Worm (Caenorhabditis elegans) whole organism, L2 larva: Measurements from ENCODE around the gene srh-5.

Experiments
- C34F6.9 ChIP-seq: fragments of 150-350 bp; optimal IDR thresholded peaks from 2 replicates; lab custom pipeline; 2014; ENCODE audit warnings: missing biosample characterization, missing genetic modification characterization
- R02D3.7 ChIP-seq: fragments of 150-350 bp; optimal IDR thresholded peaks from 2 replicates; lab custom pipeline; 2014; ENCODE audit warnings: missing biosample characterization, missing genetic modification characterization
- Y55F3AM.14 ChIP-seq: fragments of 200-800 bp; sonication (Bioruptor generic); optimal IDR thresholded peaks from 2 replicates; lab custom pipeline; 2018; ENCODE audit warnings: mild to moderate bottlenecking, missing genetic modification characterization, missing compliant biosample characterization
- ZK546.5 ChIP-seq: sonication (generic microtip); optimal IDR thresholded peaks from 2 replicates; lab custom pipeline; 2017; ENCODE audit warnings: missing biosample characterization, missing genetic modification characterization
- alr-1 ChIP-seq: fragments of 150-350 bp; optimal IDR thresholded peaks from 2 replicates; lab custom pipeline; 2014; ENCODE audit warnings: missing biosample characterization, missing genetic modification characterization
- aly-2 ChIP-seq: fragments of 150-350 bp; optimal IDR thresholded peaks from 2 replicates; lab custom pipeline; 2014; ENCODE audit warnings: missing biosample characterization, missing genetic modification characterization
- blmp-1 ChIP-seq: sonication (generic microtip); optimal IDR thresholded peaks from 2 replicates; lab custom pipeline; 2017; ENCODE audit warnings: missing genetic modification characterization, mild to moderate bottlenecking, missing compliant biosample characterization, antibody characterized with exemption, moderate library complexity; ENCODE audit not compliant: insufficient read depth
- ceh-82 ChIP-seq: fragments of 150-350 bp; optimal IDR thresholded peaks from 2 replicates; lab custom pipeline; 2014; ENCODE audit warnings: missing biosample characterization, missing genetic modification characterization
- crh-2 ChIP-seq: sonication (generic microtip); optimal IDR thresholded peaks from 2 replicates; lab custom pipeline; 2017; ENCODE audit warnings: missing biosample characterization, missing genetic modification characterization
- dmd-4 ChIP-seq: sonication (generic microtip); optimal IDR thresholded peaks from 2 replicates; lab custom pipeline; 2017; ENCODE audit warnings: missing biosample characterization, missing genetic modification characterization
- egl-27 ChIP-seq: sonication (generic microtip); optimal IDR thresholded peaks from 3 replicates; lab custom pipeline; 2017; ENCODE audit warnings: missing biosample characterization, missing genetic modification reagents, missing genetic modification characterization
- elt-1 ChIP-seq: fragments of 150-350 bp; optimal IDR thresholded peaks from 2 replicates; lab custom pipeline; 2014; ENCODE audit warnings: missing biosample characterization, missing genetic modification characterization
- elt-3 ChIP-seq: sonication (generic microtip); optimal IDR thresholded peaks from 2 replicates; lab custom pipeline; 2017; ENCODE audit warnings: missing biosample characterization, missing genetic modification characterization
- fos-1 ChIP-seq: fragments of 150-350 bp; optimal IDR thresholded peaks from 2 replicates; lab custom pipeline; 2014; ENCODE audit warnings: missing biosample characterization, missing genetic modification characterization
- gmeb-1 ChIP-seq: fragments of 150-350 bp; optimal IDR thresholded peaks from 2 replicates; lab custom pipeline; 2014; ENCODE audit warnings: missing biosample characterization, missing genetic modification characterization
- lin-11 ChIP-seq: fragments of 150-350 bp; sonication (generic microtip); optimal IDR thresholded peaks from 2 replicates; lab custom pipeline; 2014; ENCODE audit warnings: missing biosample characterization, missing genetic modification characterization, inconsistent platforms, mixed read lengths
- lin-13 ChIP-seq: fragments of 150-350 bp; optimal IDR thresholded peaks from 2 replicates; lab custom pipeline; 2014; ENCODE audit warnings: missing biosample characterization, missing genetic modification reagents, missing genetic modification characterization
- lin-39 ChIP-seq: fragments of 150-350 bp; optimal IDR thresholded peaks from 2 replicates; lab custom pipeline; 2014; ENCODE audit warnings: missing biosample characterization, missing genetic modification reagents, missing genetic modification characterization
- lsy-2 ChIP-seq, 2 experiments: fragments of 150-350 bp in 1 of 2; sonication (generic microtip) in 1 of 2; optimal IDR thresholded peaks; 2 replicates each; lab custom pipeline; 2014 to 2017; ENCODE audit warnings: missing biosample characterization in 2 of 2, missing genetic modification characterization in 2 of 2
- mab-5 ChIP-seq: fragments of 150-350 bp; optimal IDR thresholded peaks from 2 replicates; lab custom pipeline; 2014; ENCODE audit warnings: missing biosample characterization, missing genetic modification characterization
- mdl-1 ChIP-seq, 2 experiments: fragments of 150-350 bp in 1 of 2; sonication (generic microtip) in 1 of 2; optimal IDR thresholded peaks; 2 replicates each; lab custom pipeline; 2017; ENCODE audit warnings: missing biosample characterization in 2 of 2, missing genetic modification characterization in 2 of 2
- nhr-10 ChIP-seq: sonication (generic microtip); optimal IDR thresholded peaks from 2 replicates; lab custom pipeline; 2017; ENCODE audit warnings: missing biosample characterization, missing genetic modification characterization
- nhr-11 ChIP-seq: fragments of 150-350 bp; optimal IDR thresholded peaks from 2 replicates; lab custom pipeline; 2014; ENCODE audit warnings: missing biosample characterization, missing genetic modification characterization
- nhr-12 ChIP-seq: fragments of 150-350 bp; optimal IDR thresholded peaks from 2 replicates; lab custom pipeline; 2014; ENCODE audit warnings: missing biosample characterization, missing genetic modification characterization
- nhr-129 ChIP-seq: fragments of 150-350 bp; optimal IDR thresholded peaks from 2 replicates; lab custom pipeline; 2014; ENCODE audit warnings: missing biosample characterization, missing genetic modification characterization
- nhr-23 ChIP-seq: fragments of 150-350 bp; optimal IDR thresholded peaks from 2 replicates; lab custom pipeline; 2014; ENCODE audit warnings: missing biosample characterization, missing genetic modification reagents, missing genetic modification characterization
- nhr-237 ChIP-seq: fragments of 150-350 bp; optimal IDR thresholded peaks from 2 replicates; lab custom pipeline; 2014; ENCODE audit warnings: missing biosample characterization, missing genetic modification characterization
- nhr-25 ChIP-seq: fragments of 150-350 bp; sonication (generic microtip); optimal IDR thresholded peaks from 3 replicates; lab custom pipeline; 2014; ENCODE audit warnings: missing biosample characterization, missing genetic modification characterization
- nhr-6 ChIP-seq: fragments of 150-350 bp; optimal IDR thresholded peaks from 2 replicates; lab custom pipeline; 2014; ENCODE audit warnings: missing biosample characterization, missing genetic modification characterization
- sem-4 ChIP-seq: fragments of 150-350 bp; optimal IDR thresholded peaks from 2 replicates; lab custom pipeline; 2014; ENCODE audit warnings: missing biosample characterization, missing genetic modification reagents, missing genetic modification characterization
- skn-1 ChIP-seq: sonication (generic microtip); optimal IDR thresholded peaks from 2 replicates; lab custom pipeline; 2017; ENCODE audit warnings: missing biosample characterization, missing genetic modification characterization
- sma-3 ChIP-seq: sonication (generic microtip); optimal IDR thresholded peaks from 2 replicates; lab custom pipeline; 2016; ENCODE audit warnings: missing genetic modification reagents, missing genetic modification characterization, missing compliant biosample characterization
- snpc-4 ChIP-seq: fragments of 150-350 bp; optimal IDR thresholded peaks from 2 replicates; lab custom pipeline; 2014; ENCODE audit warnings: missing biosample characterization, missing genetic modification characterization
- unc-55 ChIP-seq: fragments of 150-350 bp; sonication (generic microtip); optimal IDR thresholded peaks from 3 replicates; lab custom pipeline; 2014; ENCODE audit warnings: missing biosample characterization, missing genetic modification reagents, missing genetic modification characterization
- unc-62 ChIP-seq: fragments of 150-350 bp; optimal IDR thresholded peaks from 2 replicates; lab custom pipeline; 2014; ENCODE audit warnings: missing biosample characterization, missing genetic modification reagents, missing genetic modification characterization
- zag-1 ChIP-seq: fragments of 150-350 bp; optimal IDR thresholded peaks from 2 replicates; lab custom pipeline; 2014; ENCODE audit warnings: missing biosample characterization, missing genetic modification characterization
- ztf-1 ChIP-seq: fragments of 200-800 bp; sonication (Bioruptor generic); conservative IDR thresholded peaks from 2 replicates; pipeline ENCODE4 v1.3.6; 2022; ENCODE audit warnings: missing genetic modification characterization, missing compliant biosample characterization

srh-5 gene

DNA sequence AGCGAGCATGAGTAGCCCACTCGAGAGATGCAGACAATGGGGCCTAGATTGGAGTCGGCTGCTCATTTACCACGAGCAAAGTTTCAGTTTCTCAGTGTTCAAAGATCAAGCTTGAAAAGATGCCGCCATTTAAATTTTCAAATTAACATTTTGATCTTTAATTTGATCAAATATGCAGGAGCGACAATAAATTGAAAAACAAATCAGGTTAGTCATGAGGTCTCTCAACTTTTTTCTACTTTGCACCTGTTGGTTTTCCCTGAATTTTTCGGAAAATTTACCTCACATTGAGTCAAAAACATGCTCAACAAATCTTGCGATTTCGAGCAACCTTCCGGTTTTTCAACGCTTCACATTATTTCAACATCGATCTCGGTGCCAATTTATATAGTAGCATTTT is at the start of gene srh-5:
srh-5 (plus strand) TSS at position 301 of the 400 bp plus-strand sequence.
- TF ChIP-seq unc-62 (GFP tag; lab: Kevin White, UChicago) (no peak), nhr-10 (tag; lab: Kevin White, UChicago) (no peak), crh-2 (no peak), R02D3.7 (no peak), zag-1 (tag; lab: Kevin White, UChicago) (no peak), gmeb-1 (no peak), blmp-1 (no peak), mab-5 (tag; lab: Kevin White, UChicago) (no peak), lsy-2 (tag; optimal IDR thresholded peaks at IDR 0.05; lab: Kevin White, UChicago) (no peak), mdl-1 (tag; optimal IDR thresholded peaks at IDR 0.05; lab: Kevin White, UChicago) (no peak), elt-1 (tag; lab: Kevin White, UChicago) (no peak)

DNA sequence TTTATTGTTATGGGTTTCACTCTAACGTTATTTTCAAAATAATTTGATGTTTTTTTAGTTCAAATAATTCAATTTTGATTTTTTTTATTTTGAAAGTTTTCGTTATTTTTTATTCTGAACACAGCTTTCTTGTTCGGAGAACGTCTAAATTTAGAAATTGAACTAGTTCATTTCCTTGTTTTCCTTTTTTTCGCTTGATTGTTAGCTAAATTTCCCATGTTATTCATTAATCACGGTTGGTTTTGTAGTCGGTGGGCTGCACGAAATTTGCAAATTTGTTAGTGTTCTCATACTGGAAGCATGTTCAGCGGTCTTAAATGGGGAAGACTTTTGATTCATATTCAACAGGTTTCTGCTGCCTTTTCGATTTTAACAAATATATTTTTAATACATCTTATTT is 49.6 kb upstream of the srh-5 start, which contains the start of gene str-222:
str-222 (plus strand) TSS at position 301 of the 400 bp plus-strand sequence.
- TF ChIP-seq lsy-2 (tag; optimal IDR thresholded peaks at IDR 0.05; lab: Kevin White, UChicago) (no peak), crh-2 (no peak), lin-39 (no peak), nhr-237 (tag; lab: Kevin White, UChicago) (no peak), unc-55 (no peak), ztf-1 (GFP tag; lab: Robert Waterston, UW) (no peak), sma-3 (no peak), ZK546.5 (tag; lab: Kevin White, UChicago) (no peak), elt-1 (tag; lab: Kevin White, UChicago) (no peak), snpc-4 (tag; lab: Kevin White, UChicago) (no peak), Y55F3AM.14 (GFP tag; lab: Kevin White, UChicago) (no peak), unc-62 (GFP tag; lab: Kevin White, UChicago) (no peak), nhr-129 (no peak), mdl-1 (tag; optimal IDR thresholded peaks at IDR 0.05; lab: Kevin White, UChicago) (no peak), elt-3 (tag; lab: Kevin White, UChicago) (no peak), zag-1 (tag; lab: Kevin White, UChicago) (no peak), mab-5 (tag; lab: Kevin White, UChicago) (no peak)

DNA sequence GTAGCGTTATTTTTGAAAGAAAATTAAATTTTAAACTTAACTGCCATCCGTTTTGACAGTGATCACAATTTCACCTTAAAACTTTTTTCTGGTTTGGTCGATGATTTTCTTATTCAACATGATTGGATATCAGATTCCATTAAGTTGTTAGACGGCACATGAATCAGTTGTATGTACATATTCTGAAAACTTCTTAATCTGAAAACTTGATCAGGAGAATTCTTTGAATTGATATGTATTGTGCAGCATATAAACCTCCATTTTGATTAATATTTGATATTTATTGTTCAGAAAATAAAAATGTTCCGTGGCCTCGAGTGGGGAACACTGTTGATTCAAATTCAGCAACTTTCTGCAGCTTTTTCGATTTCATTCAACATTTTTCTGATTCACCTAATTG is 45.4 kb upstream of the srh-5 start, which contains the start of gene str-221:
str-221 (plus strand) TSS at position 301 of the 400 bp plus-strand sequence.
- TF ChIP-seq blmp-1 (no peak), egl-27 (tag; lab: Kevin White, UChicago) (no peak), zag-1 (tag; lab: Kevin White, UChicago) (no peak), dmd-4 (tag; lab: Kevin White, UChicago) (no peak)

DNA sequence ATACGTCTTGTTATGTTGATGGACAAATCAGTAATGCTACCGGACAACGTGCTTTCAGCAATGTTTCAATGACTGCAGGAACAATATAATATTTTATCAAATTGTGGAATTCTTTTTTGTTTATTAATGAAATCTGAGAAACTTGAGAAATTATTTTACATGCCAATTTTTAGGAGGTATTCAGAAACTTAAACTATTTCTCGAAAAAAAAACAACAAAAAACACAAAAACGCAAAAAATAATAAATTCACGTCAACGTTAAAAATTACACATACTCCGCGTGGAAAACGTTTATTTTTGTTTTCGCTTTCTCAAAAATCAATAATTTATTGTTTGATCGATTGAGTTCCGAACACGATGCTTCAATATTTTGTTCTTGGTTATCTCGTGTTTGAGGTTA is 43.2 kb upstream of the srh-5 start, which contains the start of gene Y46H3D.1:
Y46H3D.1 (plus strand) TSS at position 301 of the 400 bp plus-strand sequence.
- TF ChIP-seq nhr-11 (tag; lab: Kevin White, UChicago) (no peak), elt-3 (tag; lab: Kevin White, UChicago) (no peak), zag-1 (tag; lab: Kevin White, UChicago) (no peak), nhr-23 (tag; lab: Kevin White, UChicago) (no peak), fos-1 (no peak), dmd-4 (tag; lab: Kevin White, UChicago) (no peak), ceh-82 (tag; lab: Kevin White, UChicago) (no peak), ZK546.5 (tag; lab: Kevin White, UChicago) (no peak), nhr-10 (tag; lab: Kevin White, UChicago) (no peak), C34F6.9 (tag; lab: Kevin White, UChicago) (no peak), alr-1 (tag; lab: Kevin White, UChicago) (no peak), R02D3.7 (no peak), aly-2 (tag; lab: Kevin White, UChicago) (no peak), nhr-6 (tag; lab: Kevin White, UChicago) (no peak), skn-1 (tag; lab: Kevin White, UChicago) (no peak), mab-5 (tag; lab: Kevin White, UChicago) (no peak), nhr-129 (no peak), nhr-25 (tag; lab: Kevin White, UChicago) (no peak), nhr-12 (tag; lab: Kevin White, UChicago) (no peak), crh-2 (no peak)

DNA sequence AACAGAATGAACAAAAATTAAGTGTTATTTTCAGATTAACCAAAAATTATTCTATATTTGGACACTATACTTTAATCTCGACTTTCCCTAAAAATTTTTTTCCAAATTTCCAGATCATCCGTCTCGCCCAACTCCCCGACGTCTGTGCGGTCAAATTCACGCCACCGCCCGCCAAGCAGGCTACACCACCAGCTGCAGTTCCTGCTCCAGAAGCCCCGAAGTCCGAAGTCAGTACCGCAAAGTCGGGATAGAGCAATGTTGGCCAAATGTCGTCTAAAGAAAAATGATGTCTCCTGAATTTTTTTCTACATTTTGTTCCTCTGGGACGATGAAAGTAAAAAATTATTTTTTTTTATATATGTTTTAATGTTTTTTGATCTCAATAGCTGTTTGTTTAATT is 42.7 kb upstream of the srh-5 start:
- TF ChIP-seq nhr-25 (tag; lab: Kevin White, UChicago) (no peak), crh-2 (no peak), unc-62 (GFP tag; lab: Kevin White, UChicago) (no peak), ztf-1 (GFP tag; lab: Robert Waterston, UW) (no peak), lin-13 (no peak), fos-1 (no peak), lin-39 (no peak), sem-4 (tag; lab: Kevin White, UChicago) (no peak), lin-11 (tag; lab: Kevin White, UChicago) (no peak)
- TF ChIP-seq, all 48 proteins: peak for 0
